Fruit fly (Drosophila melanogaster): ENCODE measurements at regions not wholly inside any gene's neighbourhood (a gene's known extent, or its start where the extent isn't known, plus 50 kb on each side); places are given as distances from the start of the nearest gene placed in this dataset.

DNA sequence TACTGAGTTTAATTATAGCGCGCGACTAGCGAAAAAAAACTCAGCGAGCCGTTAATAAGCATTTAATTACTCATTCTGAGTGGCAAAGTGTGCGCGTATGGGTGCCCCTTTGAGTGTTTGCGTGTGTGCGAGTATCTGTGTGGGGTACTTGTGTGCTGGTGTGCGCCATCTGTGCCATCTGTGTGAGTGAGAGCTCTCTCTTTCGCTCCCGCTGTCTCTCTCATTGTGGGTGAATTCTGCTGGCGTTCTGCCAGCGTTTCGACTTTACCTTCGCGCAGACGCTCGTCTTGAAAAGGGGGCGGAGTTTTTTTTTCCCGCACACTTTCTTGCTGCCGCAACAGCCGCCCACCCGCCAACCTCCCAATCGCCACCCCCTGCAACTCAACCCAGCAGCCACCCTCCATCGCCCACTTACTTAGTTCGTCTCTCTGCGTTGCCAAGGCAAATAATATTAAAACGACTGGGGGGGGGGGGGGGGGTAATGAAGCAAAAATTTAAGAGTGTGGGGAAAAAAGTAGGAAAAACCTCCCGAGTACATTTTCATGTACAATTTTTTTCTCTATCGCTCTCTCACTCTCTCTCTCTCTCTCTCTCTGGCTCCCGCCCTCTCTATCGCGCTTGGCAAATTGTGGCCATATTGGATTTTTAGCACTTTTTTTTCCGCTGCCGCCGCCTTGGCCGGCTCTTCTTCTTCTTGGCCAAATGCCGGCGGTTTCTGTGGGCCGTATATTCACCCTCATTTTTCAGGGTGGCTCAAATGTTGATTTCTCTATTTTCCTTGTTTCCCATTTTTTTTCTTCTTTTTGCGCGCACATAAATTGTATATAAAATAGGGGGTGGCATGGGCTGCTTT, 52.3 kb downstream of the Or67d start:
- peak; percentile 96 for TF ChIP-seq sqz (GFP tag; optimal IDR thresholded peaks at IDR 0.05)
- no peak for TF ChIP-seq Camta (GFP tag; optimal IDR thresholded peaks at IDR 0.05)
- TF ChIP-seq ewg (GFP tag; optimal IDR thresholded peaks at IDR 0.05) = peak; percentile 74
- no peak for TF ChIP-seq CG31388 (GFP tag; optimal IDR thresholded peaks at IDR 0.05)
- 0 out of 2 replicates have a peak, but pooled peaks have one; percentile 16 for TF ChIP-seq nerfin-2 (GFP tag; IDR thresholded peaks at IDR 0.05; ENCODE audit: partially characterized antibody)
- TF ChIP-seq CG8765 (GFP tag; IDR thresholded peaks at IDR 0.05) = no peak
- TF ChIP-seq nerfin-1 (tag; optimal IDR thresholded peaks at IDR 0.05) = peak; percentile 15
- TF ChIP-seq unc-4 (GFP tag; IDR thresholded peaks at IDR 0.05; ENCODE audit: partially characterized antibody) = no peak; the same call in 1 of the 2 replicates
- no peak for TF ChIP-seq D19A (tag; optimal IDR thresholded peaks at IDR 0.05)
- no peak for TF ChIP-seq CG1529 (GFP tag; optimal IDR thresholded peaks at IDR 0.05)
- TF ChIP-seq Adf1 (GFP tag; IDR thresholded peaks at IDR 0.05) = peak; percentile 92
- peak; percentile 75 for TF ChIP-seq Nf-YB (GFP tag; optimal IDR thresholded peaks at IDR 0.05)
- TF ChIP-seq Trl (optimal IDR thresholded peaks at IDR 0.05) = peak; percentile 65 to 81
- no peak for TF ChIP-seq Trl (GFP tag; optimal IDR thresholded peaks at IDR 0.05)
- no peak for TF ChIP-seq CG18011 (GFP tag; optimal IDR thresholded peaks at IDR 0.05)
- TF ChIP-seq org-1 (GFP tag; optimal IDR thresholded peaks at IDR 0.05) = no peak
- peak; percentile 66 for TF ChIP-seq seq (GFP tag; IDR thresholded peaks at IDR 0.05)
- peak; percentile 3 for TF ChIP-seq kni (GFP tag; optimal IDR thresholded peaks at IDR 0.05)
- no peak for TF ChIP-seq CG9727 (GFP tag; optimal IDR thresholded peaks at IDR 0.05)
- no peak for TF ChIP-seq sob (GFP tag; IDR thresholded peaks at IDR 0.05)
- 0 out of 2 replicates have a peak, but pooled peaks have one; percentile 9 for TF ChIP-seq MBD-R2 (GFP tag; IDR thresholded peaks at IDR 0.05)
- no peak for TF ChIP-seq CG11085 (GFP tag; IDR thresholded peaks at IDR 0.05)
- peak; percentile 42 for TF ChIP-seq zen (tag; optimal IDR thresholded peaks at IDR 0.05)
- 0 out of 3 replicates have a peak, but pooled peaks have one; percentile 14 for TF ChIP-seq zfh1 (GFP tag; IDR thresholded peaks at IDR 0.05)
- peak; percentile 28 for TF ChIP-seq sd (tag; optimal IDR thresholded peaks at IDR 0.05)
- TF ChIP-seq chinmo (GFP tag; IDR thresholded peaks at IDR 0.05; ENCODE audit: partially characterized antibody) = 0 out of 4 replicates have a peak, but pooled peaks have one; percentile 30
- no peak for TF ChIP-seq Hand (GFP tag; optimal IDR thresholded peaks at IDR 0.05)
- TF ChIP-seq CG31441 (GFP tag; IDR thresholded peaks at IDR 0.05) = no peak
- no peak for TF ChIP-seq Fer3 (tag; optimal IDR thresholded peaks at IDR 0.05)
- TF ChIP-seq CG9609 (GFP tag; optimal IDR thresholded peaks at IDR 0.05) = no peak
- no peak for TF ChIP-seq otp (GFP tag; IDR thresholded peaks at IDR 0.05)
- no peak for TF ChIP-seq CG8359 (GFP tag; optimal IDR thresholded peaks at IDR 0.05; ENCODE audit: borderline replicate concordance)
- TF ChIP-seq dm (GFP tag; optimal IDR thresholded peaks at IDR 0.05) = no peak
- TF ChIP-seq phol (tag; optimal IDR thresholded peaks at IDR 0.05) = peak; percentile 37
- TF ChIP-seq bbx (GFP tag; IDR thresholded peaks at IDR 0.05; ENCODE audit: partially characterized antibody) = peak; percentile 59; the same call in 1 of the 2 replicates
- peak; percentile 45 for TF ChIP-seq Med (GFP tag)
- peak; percentile 6 for TF ChIP-seq CoRest (tag; optimal IDR thresholded peaks at IDR 0.05)
- peak; percentile 2 for TF ChIP-seq gcm (GFP tag; optimal IDR thresholded peaks at IDR 0.05)
- no peak for TF ChIP-seq Sin3A (optimal IDR thresholded peaks at IDR 0.05)
- no peak for TF ChIP-seq ab (GFP tag; optimal IDR thresholded peaks at IDR 0.05)
- no peak for TF ChIP-seq CG8388 (GFP tag; optimal IDR thresholded peaks at IDR 0.05)
- TF ChIP-seq CG11723 (GFP tag; optimal IDR thresholded peaks at IDR 0.05) = no peak
- peak; percentile 48; the same call in 1 of the 2 replicates for TF ChIP-seq Bgb (GFP tag; IDR thresholded peaks at IDR 0.05; ENCODE audit: partially characterized antibody)
- no peak for TF ChIP-seq CG3995 (GFP tag; optimal IDR thresholded peaks at IDR 0.05)
- peak; percentile 32 for TF ChIP-seq yki (optimal IDR thresholded peaks at IDR 0.05)
- TF ChIP-seq CG3847 (GFP tag; IDR thresholded peaks at IDR 0.05) = no peak
- no peak for TF ChIP-seq Usf (GFP tag; optimal IDR thresholded peaks at IDR 0.05)
- no peak for TF ChIP-seq Stat92E (GFP tag; optimal IDR thresholded peaks at IDR 0.05)
- TF ChIP-seq btn (GFP tag; optimal IDR thresholded peaks at IDR 0.05) = no peak
